Worm (Caenorhabditis elegans) whole organism, L4 larva: ENCODE measurements around the gene F58E2.4.

Experiments
- F49E8.2 ChIP-seq: sonication (generic microtip); optimal IDR thresholded peaks from 2 replicates; lab custom pipeline; 2016; ENCODE audit warnings: missing compliant biosample characterization, mild to moderate bottlenecking, missing genetic modification characterization, borderline replicate concordance
- Y5F2A.4 ChIP-seq: fragments of 200-800 bp; sonication (Bioruptor generic); optimal IDR thresholded peaks from 2 replicates; lab custom pipeline; 2018; ENCODE audit warnings: mild to moderate bottlenecking, missing genetic modification characterization, missing compliant biosample characterization
- daf-12 ChIP-seq: fragments of 150-350 bp; optimal IDR thresholded peaks from 2 replicates; lab custom pipeline; 2014; ENCODE audit warnings: missing biosample characterization, missing genetic modification reagents, missing genetic modification characterization
- egl-43 ChIP-seq: fragments of 200-800 bp; sonication (Bioruptor generic); IDR thresholded peaks from 2 replicates; pipeline ENCODE4 v1.3.6; 2022; ENCODE audit warnings: missing genetic modification reagents, missing genetic modification characterization, missing compliant biosample characterization
- fkh-10 ChIP-seq: fragments of 150-350 bp; optimal IDR thresholded peaks from 2 replicates; lab custom pipeline; 2014; ENCODE audit warnings: missing biosample characterization, missing genetic modification reagents, missing genetic modification characterization
- jun-1 ChIP-seq: fragments of 150-350 bp; optimal IDR thresholded peaks from 2 replicates; lab custom pipeline; 2014; ENCODE audit warnings: missing biosample characterization, missing genetic modification reagents, missing genetic modification characterization
- lin-15B ChIP-seq: fragments of 150-350 bp; sonication (generic microtip); optimal IDR thresholded peaks from 3 replicates; lab custom pipeline; 2014; ENCODE audit warnings: missing biosample characterization, missing genetic modification characterization
- nhr-10 ChIP-seq: fragments of 150-350 bp; optimal IDR thresholded peaks from 2 replicates; lab custom pipeline; 2014; ENCODE audit warnings: missing biosample characterization, missing genetic modification characterization
- nhr-237 ChIP-seq: sonication (generic microtip); optimal IDR thresholded peaks from 2 replicates; lab custom pipeline; 2017; ENCODE audit warnings: missing biosample characterization, missing genetic modification characterization
- nhr-76 ChIP-seq: fragments of 150-350 bp; optimal IDR thresholded peaks from 2 replicates; lab custom pipeline; 2014; ENCODE audit warnings: missing biosample characterization, missing genetic modification characterization
- zag-1 ChIP-seq: fragments of 150-350 bp; optimal IDR thresholded peaks from 2 replicates; lab custom pipeline; 2014; ENCODE audit warnings: missing biosample characterization, missing genetic modification characterization
- zfp-3 ChIP-seq: fragments of 200-800 bp; sonication (Bioruptor generic); conservative IDR thresholded peaks from 2 replicates; pipeline ENCODE4 v1.3.6; 2022; ENCODE audit warnings: missing genetic modification reagents, missing genetic modification characterization, missing compliant biosample characterization
- ztf-11 ChIP-seq: fragments of 150-350 bp; optimal IDR thresholded peaks from 2 replicates; lab custom pipeline; 2014; ENCODE audit warnings: missing biosample characterization, missing genetic modification characterization

DNA sequence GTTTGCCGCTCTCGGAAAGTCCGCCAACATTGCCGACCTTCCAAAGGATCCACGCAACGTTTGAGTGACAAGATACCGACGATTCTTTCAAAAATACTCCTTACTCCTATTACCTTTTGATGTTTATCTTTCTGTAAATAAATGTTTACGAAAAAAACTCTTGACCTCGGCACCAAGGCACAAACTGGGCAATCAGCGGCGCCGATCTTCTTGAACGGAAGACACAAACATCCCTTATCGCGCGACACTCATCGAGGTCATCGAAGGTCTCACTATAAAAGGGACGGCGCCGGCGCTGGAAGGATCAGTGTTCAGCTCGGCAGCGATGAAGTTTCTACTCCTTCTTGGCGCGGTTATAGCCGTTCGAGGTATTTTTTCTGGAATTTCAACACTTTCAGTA lies 23.8 kb upstream of the F58E2.4 start, which contains the start of gene grd-3:
- TF ChIP-seq egl-43 (GFP tag; lab: Robert Waterston, UW): no peak
- no peak for TF ChIP-seq ztf-11 (tag; lab: Kevin White, UChicago)
- TF ChIP-seq nhr-10 (tag; lab: Kevin White, UChicago): no peak
- no peak for TF ChIP-seq nhr-76 (tag; lab: Kevin White, UChicago)
- TF ChIP-seq daf-12: no peak
- no peak for TF ChIP-seq lin-15B
- TF ChIP-seq F49E8.2 (tag; lab: Kevin White, UChicago): no peak
- TF ChIP-seq jun-1 (tag; lab: Kevin White, UChicago): no peak
- no peak for TF ChIP-seq nhr-237 (tag; lab: Kevin White, UChicago)
- no peak for TF ChIP-seq zag-1 (tag; lab: Kevin White, UChicago)
- TF ChIP-seq Y5F2A.4 (GFP tag; lab: Kevin White, UChicago): no peak
- no peak for TF ChIP-seq fkh-10 (GFP tag; lab: Kevin White, UChicago)
- TF ChIP-seq zfp-3 (GFP tag; lab: Robert Waterston, UW): no peak
